Fruit fly (Drosophila melanogaster) whole organism, embryonic: Measurements from ENCODE around the gene ND-PDSW.
A peak's percentile ranks its signal among the peaks of the same experiment; 100 is the strongest.

ENCODE experiments used
- Abd-B ChIP-seq: fragments of 200-800 bp; sonication (Bioruptor generic); optimal IDR thresholded peaks from 2 replicates; lab custom pipeline; 2018; ENCODE audit warnings: missing biosample characterization, mild to moderate bottlenecking, missing genetic modification characterization, moderate library complexity
- Bgb ChIP-seq: fragments of 200-800 bp; sonication (Bioruptor generic); IDR thresholded peaks from 2 replicates; pipeline ENCODE4 v1.3.6; 2022; ENCODE audit warnings: missing biosample characterization, missing genetic modification characterization; ENCODE audit not compliant: partially characterized antibody
- CG10209 ChIP-seq: fragments of 200-800 bp; sonication (Bioruptor generic); optimal IDR thresholded peaks from 3 replicates; lab custom pipeline; 2017; ENCODE audit warnings: missing biosample characterization, mild to moderate bottlenecking, missing genetic modification characterization, missing genetic modification reagents
- CG10959 ChIP-seq: fragments of 200-800 bp; sonication (Bioruptor generic); IDR thresholded peaks from 2 replicates; pipeline ENCODE4 v1.3.6; 2022; ENCODE audit warnings: missing biosample characterization, missing genetic modification characterization
- CG11696 ChIP-seq: fragments of 200-800 bp; sonication (Bioruptor generic); IDR thresholded peaks from 2 replicates; pipeline ENCODE4 v1.3.6; 2022; ENCODE audit warnings: missing biosample characterization, missing genetic modification characterization
- CG13287 ChIP-seq: fragments of 200-800 bp; sonication (Bioruptor generic); IDR thresholded peaks from 2 replicates; pipeline ENCODE4 v1.3.6; 2022; ENCODE audit warnings: missing biosample characterization, missing genetic modification characterization; ENCODE audit not compliant: partially characterized antibody
- CG14014 ChIP-seq: fragments of 200-800 bp; sonication (Bioruptor generic); IDR thresholded peaks from 2 replicates; pipeline ENCODE4 v1.3.6; 2022; ENCODE audit warnings: missing biosample characterization, missing genetic modification characterization
- CG17829 ChIP-seq: fragments of 200-800 bp; optimal IDR thresholded peaks from 2 replicates; lab custom pipeline; 2019; ENCODE audit warnings: missing biosample characterization, mild to moderate bottlenecking, missing genetic modification characterization, moderate library complexity
- CG18476 ChIP-seq: fragments of 200-800 bp; sonication (Bioruptor generic); optimal IDR thresholded peaks from 2 replicates; lab custom pipeline; 2016; ENCODE audit warnings: missing biosample characterization, mild to moderate bottlenecking, missing genetic modification characterization
- CG2116 ChIP-seq: fragments of 200-800 bp; sonication (Bioruptor generic); optimal IDR thresholded peaks from 3 replicates; lab custom pipeline; 2018; ENCODE audit warnings: missing biosample characterization, mild to moderate bottlenecking, missing genetic modification characterization
- CG30431 ChIP-seq: fragments of 200-800 bp; sonication (Bioruptor generic); optimal IDR thresholded peaks from 2 replicates; lab custom pipeline; 2017; ENCODE audit warnings: missing biosample characterization, missing genetic modification characterization
- CG31224 ChIP-seq: fragments of 200-800 bp; sonication (Bioruptor generic); IDR thresholded peaks from 2 replicates; pipeline ENCODE4 v1.3.6; 2022; ENCODE audit warnings: missing biosample characterization, missing genetic modification characterization
- CG33557 ChIP-seq: fragments of 200-800 bp; sonication (Bioruptor generic); optimal IDR thresholded peaks from 2 replicates; lab custom pipeline; 2019; ENCODE audit warnings: missing biosample characterization, mild to moderate bottlenecking, missing genetic modification characterization, moderate library complexity
- CG6272 ChIP-seq: fragments of 200-800 bp; sonication (Bioruptor generic); IDR thresholded peaks from 2 replicates; pipeline ENCODE4 v1.3.6; 2022; ENCODE audit warnings: missing biosample characterization, missing genetic modification characterization
- CG8388 ChIP-seq: fragments of 200-800 bp; sonication (Bioruptor generic); optimal IDR thresholded peaks from 2 replicates; lab custom pipeline; 2019; ENCODE audit warnings: missing biosample characterization, mild to moderate bottlenecking, missing genetic modification characterization, moderate library complexity
- CoRest ChIP-seq: fragments of 200-800 bp; sonication (Bioruptor generic); optimal IDR thresholded peaks from 3 replicates; lab custom pipeline; 2018; ENCODE audit warnings: missing biosample characterization, mild to moderate bottlenecking, missing genetic modification characterization, moderate library complexity
- Dll ChIP-seq: fragments of 200-800 bp; sonication (Bioruptor generic); IDR thresholded peaks from 4 replicates; pipeline ENCODE4 v1.3.6; 2022; ENCODE audit warnings: missing biosample characterization, missing genetic modification characterization; ENCODE audit not compliant: partially characterized antibody
- E2f1 ChIP-seq: fragments of 200-800 bp; sonication (Bioruptor generic); IDR thresholded peaks from 2 replicates; pipeline ENCODE4 v1.3.6; 2022; ENCODE audit warnings: missing biosample characterization, missing genetic modification characterization
- Fer1 ChIP-seq: fragments of 200-800 bp; sonication (Bioruptor generic); optimal IDR thresholded peaks from 2 replicates; lab custom pipeline; 2017; ENCODE audit warnings: missing biosample characterization, mild to moderate bottlenecking, missing genetic modification characterization
- HLH54F ChIP-seq: fragments of 200-800 bp; sonication (Bioruptor generic); optimal IDR thresholded peaks from 3 replicates; lab custom pipeline; 2016; ENCODE audit warnings: missing biosample characterization, missing genetic modification characterization
- Hey ChIP-seq: fragments of 200-800 bp; sonication (Bioruptor generic); optimal IDR thresholded peaks from 3 replicates; lab custom pipeline; 2018; ENCODE audit warnings: missing biosample characterization, mild to moderate bottlenecking, missing genetic modification characterization
- HmgD ChIP-seq: fragments of 200-800 bp; sonication (Bioruptor generic); optimal IDR thresholded peaks from 3 replicates; lab custom pipeline; 2016; ENCODE audit warnings: missing biosample characterization, missing genetic modification characterization
- HmgZ ChIP-seq: fragments of 200-800 bp; sonication (Bioruptor generic); optimal IDR thresholded peaks from 2 replicates; lab custom pipeline; 2018; ENCODE audit warnings: missing biosample characterization, mild to moderate bottlenecking, missing genetic modification characterization
- Hr51 ChIP-seq, 2 experiments: fragments of 200-800 bp; sonication (Bioruptor generic); optimal IDR thresholded peaks; 2 replicates in 1 of 2; 3 replicates in 1 of 2; lab custom pipeline; 2016 to 2018; ENCODE audit warnings: missing biosample characterization in 2 of 2, missing genetic modification characterization in 2 of 2, mild to moderate bottlenecking in 1 of 2, moderate library complexity in 1 of 2
- MESR4 ChIP-seq: fragments of 200-800 bp; sonication (Bioruptor generic); optimal IDR thresholded peaks from 2 replicates; lab custom pipeline; 2018; ENCODE audit warnings: missing biosample characterization, mild to moderate bottlenecking, missing genetic modification characterization, moderate library complexity
- Pdp1 ChIP-seq, 2 experiments: fragments of 200-800 bp; sonication (Bioruptor generic); optimal IDR thresholded peaks; 3 replicates each; lab custom pipeline; 2016; ENCODE audit warnings: missing biosample characterization in 2 of 2, missing genetic modification characterization in 2 of 2, mild to moderate bottlenecking in 1 of 2, moderate library complexity in 1 of 2
- Rx ChIP-seq: fragments of 200-800 bp; sonication (Bioruptor generic); IDR thresholded peaks from 2 replicates; pipeline ENCODE4 v1.3.6; 2022; ENCODE audit warnings: missing biosample characterization, missing genetic modification characterization
- Scr ChIP-seq: fragments of 200-800 bp; sonication (Bioruptor generic); IDR thresholded peaks from 2 replicates; pipeline ENCODE4 v1.3.6; 2022; ENCODE audit warnings: missing biosample characterization, missing genetic modification characterization; ENCODE audit not compliant: partially characterized antibody
- Sin3A ChIP-seq: fragments of >200 bp; optimal IDR thresholded peaks from 2 replicates; lab custom pipeline; 2018
- Sry-β ChIP-seq: fragments of 200-800 bp; sonication (Bioruptor generic); optimal IDR thresholded peaks from 2 replicates; lab custom pipeline; 2018; ENCODE audit warnings: missing biosample characterization, mild to moderate bottlenecking, missing genetic modification characterization, moderate library complexity
- Xbp1 ChIP-seq: fragments of 200-800 bp; sonication (Bioruptor generic); optimal IDR thresholded peaks from 3 replicates; lab custom pipeline; 2016; ENCODE audit warnings: missing biosample characterization, mild to moderate bottlenecking, missing genetic modification characterization
- az2 ChIP-seq: fragments of 200-800 bp; sonication (Bioruptor generic); optimal IDR thresholded peaks from 3 replicates; lab custom pipeline; 2016; ENCODE audit warnings: missing biosample characterization, missing genetic modification characterization
- cad ChIP-seq: fragments of >200 bp; optimal IDR thresholded peaks from 2 replicates; lab custom pipeline; 2017; ENCODE audit warnings: missing biosample characterization, missing genetic modification characterization
- croc ChIP-seq: fragments of 200-800 bp; sonication (Bioruptor generic); conservative IDR thresholded peaks from 3 replicates; pipeline ENCODE4 v1.3.6; 2022; ENCODE audit warnings: missing biosample characterization, missing genetic modification characterization
- ems ChIP-seq: fragments of 200-800 bp; sonication (Bioruptor generic); optimal IDR thresholded peaks from 3 replicates; lab custom pipeline; 2016; ENCODE audit warnings: missing biosample characterization, missing genetic modification characterization
- hkb ChIP-seq, 2 experiments: fragments of 200-800 bp in 1 of 2; fragments of >200 bp in 1 of 2; sonication (Bioruptor generic) in 1 of 2; IDR thresholded peaks in 1 of 2; optimal IDR thresholded peaks in 1 of 2; 2 replicates each; pipeline versions ENCODE4 v1.3.6 to Lab custom; 2017 to 2022; ENCODE audit warnings: missing biosample characterization in 1 of 2, missing genetic modification characterization in 1 of 2
- kay ChIP-seq: fragments of 200-800 bp; sonication (Bioruptor generic); optimal IDR thresholded peaks from 2 replicates; lab custom pipeline; 2016; ENCODE audit warnings: missing biosample characterization, missing genetic modification characterization
- klu ChIP-seq: fragments of 200-800 bp; sonication (Bioruptor generic); IDR thresholded peaks from 2 replicates; pipeline ENCODE4 v1.3.6; 2022; ENCODE audit warnings: missing biosample characterization, missing genetic modification characterization
- lilli ChIP-seq: fragments of 200-800 bp; sonication (Bioruptor generic); optimal IDR thresholded peaks from 3 replicates; lab custom pipeline; 2016; ENCODE audit warnings: missing biosample characterization, missing genetic modification characterization
- lola ChIP-seq, 3 experiments: fragments of >200 bp in 2 of 3; fragments of 200-800 bp in 1 of 3; sonication (Bioruptor generic) in 1 of 3; optimal IDR thresholded peaks; 2 replicates each; lab custom pipeline; 2017 to 2019; ENCODE audit warnings: missing biosample characterization in 3 of 3, missing genetic modification characterization in 3 of 3, mild to moderate bottlenecking in 1 of 3, moderate library complexity in 1 of 3
- mam ChIP-seq: fragments of 200-800 bp; sonication (Bioruptor generic); optimal IDR thresholded peaks from 3 replicates; lab custom pipeline; 2016; ENCODE audit warnings: missing biosample characterization, missing genetic modification characterization
- nom ChIP-seq: fragments of 200-800 bp; sonication (Bioruptor generic); optimal IDR thresholded peaks from 2 replicates; lab custom pipeline; 2017; ENCODE audit warnings: missing biosample characterization, missing genetic modification characterization, mild to moderate bottlenecking, moderate library complexity, missing genetic modification reagents
- pan ChIP-seq, 4 experiments: fragments of >200 bp in 3 of 4; fragments of 200-800 bp in 1 of 4; sonication (Bioruptor generic) in 1 of 4; optimal IDR thresholded peaks in 3 of 4; IDR thresholded peaks in 1 of 4; 2 replicates each; pipeline versions ENCODE4 v1.3.6 to Lab custom; 2017 to 2022; ENCODE audit warnings: missing biosample characterization in 2 of 4, missing genetic modification characterization in 2 of 4, mixed read lengths in 1 of 4
- trem ChIP-seq: fragments of 200-800 bp; optimal IDR thresholded peaks from 3 replicates; lab custom pipeline; 2019; ENCODE audit warnings: missing biosample characterization, mild to moderate bottlenecking, missing genetic modification characterization, moderate library complexity
- vnd ChIP-seq: fragments of 200-800 bp; sonication (Bioruptor generic); IDR thresholded peaks from 3 replicates; pipeline ENCODE4 v1.3.6; 2022; ENCODE audit warnings: missing biosample characterization, missing genetic modification characterization; ENCODE audit not compliant: partially characterized antibody

The ND-PDSW gene

DNA sequence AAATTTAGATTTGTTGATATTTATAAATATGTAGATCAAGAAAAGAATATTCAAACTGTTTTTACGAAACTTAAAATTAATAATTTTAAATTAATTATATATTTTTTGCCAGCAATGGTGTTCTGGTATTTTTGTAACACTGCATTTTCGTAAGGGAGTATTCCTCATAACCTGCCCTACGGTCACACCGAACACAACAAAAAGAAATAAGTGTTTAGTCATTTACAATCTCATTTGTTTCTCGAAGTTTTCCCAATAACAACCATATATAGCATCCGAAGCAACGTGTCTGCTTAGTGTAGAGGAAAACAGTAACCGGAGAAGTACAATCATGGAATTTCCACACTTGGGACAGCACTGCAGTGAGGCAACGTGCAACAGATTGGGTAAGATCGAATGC is 13.7 kb upstream of the ND-PDSW start, which contains the start of gene CG12795 (continued):
- no peak for TF ChIP-seq CG8388 (GFP tag; lab: Kevin White, UChicago)
- TF ChIP-seq nom (GFP tag; lab: Kevin White, UChicago) = peak; percentile 5
- TF ChIP-seq CG17829 = no peak
- TF ChIP-seq hkb (optimal IDR thresholded peaks at IDR 0.05; lab: Kevin White, UChicago) = no peak
- no peak for TF ChIP-seq hkb (GFP tag; IDR thresholded peaks at IDR 0.05; lab: Robert Waterston, UW)
- peak; percentile 83 for TF ChIP-seq MESR4 (GFP tag; lab: Kevin White, UChicago)

DNA sequence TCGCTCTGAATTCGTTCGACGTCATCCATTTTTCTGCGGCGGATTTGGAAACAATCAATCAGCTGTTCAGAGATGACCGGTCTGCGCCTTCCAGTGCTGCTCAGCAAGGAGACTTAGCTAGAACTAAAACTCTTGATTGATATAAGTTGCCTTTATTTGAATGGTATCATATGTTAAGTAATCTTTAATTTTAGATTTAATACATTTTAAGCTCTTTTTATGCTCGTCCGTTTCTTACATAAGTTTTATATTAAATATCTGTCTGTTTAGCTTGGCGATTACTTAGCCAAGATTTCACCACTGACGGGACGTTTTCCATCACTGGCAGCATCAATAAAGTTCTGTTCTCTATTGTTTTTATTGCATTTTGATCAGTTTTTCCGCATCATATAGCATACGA is 8.9 kb upstream of the ND-PDSW start, which contains the start of the genes Cog3 and Sec5:
Cog3 (minus strand) TSS at position 58 of the 400 bp plus-strand sequence.
Sec5 (plus strand) TSS at position 296 of the 400 bp plus-strand sequence.
- TF ChIP-seq CG33557 (GFP tag; lab: Kevin White, UChicago) (peak; percentile 56), CG10209 (peak; percentile 62), Hey (tag; lab: Kevin White, UChicago) (no peak), Dll (GFP tag; lab: Robert Waterston, UW) (no peak; the same call in 3 of the 4 replicates), ems (peak; percentile 57), Scr (0 out of 2 replicates have a peak, but pooled peaks have one; percentile 26), Sin3A (peak; percentile 76), lilli (GFP tag; lab: Kevin White, UChicago) (peak; percentile 52), CG30431 (GFP tag; lab: Kevin White, UChicago) (no peak), CG10959 (GFP tag; lab: Robert Waterston, UW) (no peak), HmgZ (tag; lab: Kevin White, UChicago) (peak; percentile 38), Abd-B (GFP tag; lab: Kevin White, UChicago) (peak; percentile 77), CG2116 (peak; percentile 62), CG18476 (GFP tag; lab: Kevin White, UChicago) (peak; percentile 2), az2 (GFP tag; lab: Kevin White, UChicago) (peak; percentile 47), CG11696 (GFP tag; lab: Robert Waterston, UW) (no peak), CG31224 (peak; percentile 46; the same call in 1 of the 2 replicates), Sry-β (peak; percentile 100), CG6272 (GFP tag; lab: Robert Waterston, UW) (peak; percentile 28; the same call in 1 of the 2 replicates), klu (GFP tag; lab: Robert Waterston, UW) (peak; percentile 60; the same call in 1 of the 2 replicates), trem (tag; lab: Kevin White, UChicago) (peak; percentile 83), HmgD (GFP tag; lab: Kevin White, UChicago) (peak; percentile 17), Pdp1 (GFP tag; optimal IDR thresholded peaks at IDR 0.05; lab: Kevin White, UChicago) (peak; percentile 22 to 71), Hr51 (GFP tag; optimal IDR thresholded peaks at IDR 0.05; lab: Kevin White, UChicago) (peak in 1 of 2 experiments; percentile 73), Bgb (GFP tag; lab: Robert Waterston, UW) (0 out of 2 replicates have a peak, but pooled peaks have one; percentile 6), Rx (no peak), Xbp1 (peak; percentile 58), E2f1 (GFP tag; lab: Robert Waterston, UW) (peak; percentile 53; the same call in 1 of the 2 replicates), pan (optimal IDR thresholded peaks at IDR 0.05; lab: Kevin White, UChicago) (no peak), pan (GFP tag; optimal IDR thresholded peaks at IDR 0.05 in 1 of 2, IDR thresholded peaks at IDR 0.05 in 1 of 2) (peak in 1 of 2 experiments; percentile 69), vnd (0 out of 3 replicates have a peak, but pooled peaks have one; percentile 21), Fer1 (GFP tag; lab: Kevin White, UChicago) (peak; percentile 80), CG13287 (GFP tag; lab: Robert Waterston, UW) (peak; percentile 21; the same call in 1 of the 2 replicates), kay (peak; percentile 30), HLH54F (peak; percentile 62), lola (GFP tag; optimal IDR thresholded peaks at IDR 0.05; lab: Kevin White, UChicago) (peak in 1 of 3 experiments; percentile 59), CG14014 (GFP tag; lab: Robert Waterston, UW) (peak; percentile 47; the same call in 1 of the 2 replicates), cad (GFP tag; lab: Kevin White, UChicago) (no peak), CG17829 (peak; percentile 76), croc (peak; percentile 26; the same call in 2 of the 3 replicates), CoRest (tag; lab: Kevin White, UChicago) (peak; percentile 72), mam (GFP tag; lab: Kevin White, UChicago) (peak; percentile 54)
